Fruit fly (Drosophila melanogaster) whole organism, prepupa: ENCODE measurements around the gene CG14811.
A peak's percentile ranks its signal among the peaks of the same experiment; 100 is the strongest.

ENCODE experiments used
- Blimp-1 ChIP-seq: fragments of 200-800 bp; sonication (Bioruptor generic); optimal IDR thresholded peaks from 3 replicates; lab custom pipeline; 2017; ENCODE audit warnings: missing biosample characterization, missing genetic modification characterization, mild to moderate bottlenecking, moderate library complexity, missing genetic modification reagents
- CG10631 ChIP-seq: fragments of 200-800 bp; sonication (Bioruptor generic); optimal IDR thresholded peaks from 2 replicates; lab custom pipeline; 2016; ENCODE audit warnings: missing biosample characterization, missing genetic modification characterization
- CG10669 ChIP-seq: fragments of 200-800 bp; sonication (Bioruptor generic); optimal IDR thresholded peaks from 3 replicates; lab custom pipeline; 2018; ENCODE audit warnings: missing biosample characterization, mild to moderate bottlenecking, missing genetic modification characterization, moderate library complexity
- CG11294 ChIP-seq: fragments of 200-800 bp; sonication (Bioruptor generic); IDR thresholded peaks from 2 replicates; pipeline ENCODE4 v1.3.6; 2022; ENCODE audit warnings: missing biosample characterization, missing genetic modification characterization
- CG11762 ChIP-seq: fragments of 200-800 bp; sonication (Bioruptor generic); optimal IDR thresholded peaks from 3 replicates; lab custom pipeline; 2016; ENCODE audit warnings: missing biosample characterization, missing genetic modification characterization; ENCODE audit not compliant: insufficient read depth
- CG1621 ChIP-seq: fragments of 200-800 bp; sonication (Bioruptor generic); optimal IDR thresholded peaks from 3 replicates; lab custom pipeline; 2018; ENCODE audit warnings: missing biosample characterization, mild to moderate bottlenecking, missing genetic modification characterization
- CG16779 ChIP-seq: fragments of 200-800 bp; sonication (Bioruptor generic); optimal IDR thresholded peaks from 3 replicates; lab custom pipeline; 2017; ENCODE audit warnings: missing biosample characterization, mild to moderate bottlenecking, missing genetic modification characterization
- CG31627 ChIP-seq: fragments of 200-800 bp; sonication (Bioruptor generic); optimal IDR thresholded peaks from 3 replicates; lab custom pipeline; 2016; ENCODE audit warnings: missing biosample characterization, missing genetic modification characterization
- CG3919 ChIP-seq: fragments of 200-800 bp; sonication (Bioruptor generic); optimal IDR thresholded peaks from 3 replicates; lab custom pipeline; 2016; ENCODE audit warnings: missing biosample characterization, missing genetic modification characterization
- CG4318 ChIP-seq: fragments of 200-800 bp; sonication (Bioruptor generic); optimal IDR thresholded peaks from 3 replicates; lab custom pipeline; 2017; ENCODE audit warnings: missing biosample characterization, mild to moderate bottlenecking, missing genetic modification characterization
- CG6163 ChIP-seq: fragments of 200-800 bp; sonication (Bioruptor generic); IDR thresholded peaks from 3 replicates; pipeline ENCODE4 v1.3.6; 2022; ENCODE audit warnings: missing biosample characterization, missing genetic modification characterization
- CG6276 ChIP-seq: fragments of 200-800 bp; sonication (Bioruptor generic); optimal IDR thresholded peaks from 2 replicates; lab custom pipeline; 2017; ENCODE audit warnings: missing biosample characterization, mild to moderate bottlenecking, missing genetic modification characterization
- CG6792 ChIP-seq: fragments of 200-800 bp; sonication (Bioruptor generic); optimal IDR thresholded peaks from 3 replicates; lab custom pipeline; 2016; ENCODE audit warnings: missing biosample characterization, missing genetic modification characterization
- CG6808 ChIP-seq: fragments of 200-800 bp; sonication (Bioruptor generic); optimal IDR thresholded peaks from 3 replicates; lab custom pipeline; 2017; ENCODE audit warnings: missing biosample characterization, missing genetic modification characterization, mild to moderate bottlenecking, moderate library complexity, missing genetic modification reagents
- CG7368 ChIP-seq: fragments of 200-800 bp; sonication (Bioruptor generic); optimal IDR thresholded peaks from 3 replicates; lab custom pipeline; 2016; ENCODE audit warnings: missing biosample characterization, missing genetic modification characterization
- CG8119 ChIP-seq: fragments of 200-800 bp; sonication (Bioruptor generic); IDR thresholded peaks from 3 replicates; pipeline ENCODE4 v1.3.6; 2022; ENCODE audit warnings: missing biosample characterization, missing genetic modification characterization
- CG9139 ChIP-seq: fragments of 200-800 bp; sonication (Bioruptor generic); optimal IDR thresholded peaks from 3 replicates; lab custom pipeline; 2017; ENCODE audit warnings: missing biosample characterization, mild to moderate bottlenecking, missing genetic modification characterization
- Eip75B ChIP-seq: fragments of 200-800 bp; sonication (Bioruptor generic); optimal IDR thresholded peaks from 3 replicates; lab custom pipeline; 2016; ENCODE audit warnings: missing biosample characterization, missing genetic modification characterization
- Eip78C ChIP-seq: fragments of 200-800 bp; sonication (Bioruptor generic); peaks from one replicate; lab custom pipeline; 2016; ENCODE audit warnings: missing biosample characterization, missing genetic modification characterization
- Eip93F ChIP-seq: fragments of 200-800 bp; sonication (Bioruptor generic); optimal IDR thresholded peaks from 2 replicates; lab custom pipeline; 2016; ENCODE audit warnings: missing biosample characterization, mild to moderate bottlenecking, missing genetic modification characterization
- Ets96B ChIP-seq: fragments of 200-800 bp; optimal IDR thresholded peaks from 2 replicates; lab custom pipeline; 2019; ENCODE audit warnings: missing biosample characterization, mild to moderate bottlenecking, missing genetic modification characterization, moderate library complexity
- Gug ChIP-seq: fragments of 200-800 bp; sonication (Bioruptor generic); IDR thresholded peaks from 2 replicates; pipeline ENCODE4 v1.3.6; 2022; ENCODE audit warnings: missing biosample characterization, missing genetic modification characterization
- Hr4 ChIP-seq: fragments of 200-800 bp; sonication (Bioruptor generic); optimal IDR thresholded peaks from 3 replicates; lab custom pipeline; 2016; ENCODE audit warnings: missing biosample characterization, missing genetic modification characterization
- Met ChIP-seq: fragments of 200-800 bp; sonication (Bioruptor generic); optimal IDR thresholded peaks from 3 replicates; lab custom pipeline; 2016; ENCODE audit warnings: missing biosample characterization, missing genetic modification characterization
- OdsH ChIP-seq: fragments of 200-800 bp; sonication (Bioruptor generic); optimal IDR thresholded peaks from 3 replicates; lab custom pipeline; 2016; ENCODE audit warnings: missing biosample characterization, missing genetic modification characterization
- Sox102F ChIP-seq: fragments of 200-800 bp; sonication (Bioruptor generic); optimal IDR thresholded peaks from 2 replicates; lab custom pipeline; 2016; ENCODE audit warnings: missing biosample characterization, mild to moderate bottlenecking, missing genetic modification characterization
- Sox14 ChIP-seq: fragments of 200-800 bp; sonication (Bioruptor generic); optimal IDR thresholded peaks from 3 replicates; lab custom pipeline; 2016; ENCODE audit warnings: missing biosample characterization, missing genetic modification characterization
- Sox15 ChIP-seq: fragments of 200-800 bp; sonication (Bioruptor generic); optimal IDR thresholded peaks from 3 replicates; lab custom pipeline; 2016; ENCODE audit warnings: missing biosample characterization, missing genetic modification characterization
- cyc ChIP-seq: fragments of 200-800 bp; sonication (Bioruptor generic); optimal IDR thresholded peaks from 3 replicates; lab custom pipeline; 2016; ENCODE audit warnings: missing biosample characterization, missing genetic modification characterization
- dac ChIP-seq: fragments of 200-800 bp; sonication (Bioruptor generic); optimal IDR thresholded peaks from 2 replicates; lab custom pipeline; 2017; ENCODE audit warnings: missing biosample characterization, mild to moderate bottlenecking, missing genetic modification characterization
- dsx ChIP-seq: fragments of 200-800 bp; optimal IDR thresholded peaks from 3 replicates; lab custom pipeline; 2019; ENCODE audit warnings: missing biosample characterization, mild to moderate bottlenecking, missing genetic modification characterization, moderate library complexity; ENCODE audit not compliant: poor library complexity, severe bottlenecking
- eg ChIP-seq: fragments of 200-800 bp; sonication (Bioruptor generic); IDR thresholded peaks from 3 replicates; pipeline ENCODE4 v1.3.6; 2022; ENCODE audit warnings: missing biosample characterization, missing genetic modification characterization
- fd59A ChIP-seq: fragments of 200-800 bp; sonication (Bioruptor generic); optimal IDR thresholded peaks from 2 replicates; lab custom pipeline; 2017; ENCODE audit warnings: missing biosample characterization, mild to moderate bottlenecking, missing genetic modification characterization, missing genetic modification reagents
- fd85E ChIP-seq: fragments of 200-800 bp; sonication (Bioruptor generic); optimal IDR thresholded peaks from 3 replicates; lab custom pipeline; 2016; ENCODE audit warnings: missing biosample characterization, missing genetic modification characterization
- fkh ChIP-seq: fragments of 200-800 bp; sonication (Bioruptor generic); optimal IDR thresholded peaks from 3 replicates; lab custom pipeline; 2017; ENCODE audit warnings: missing biosample characterization, mild to moderate bottlenecking, missing genetic modification characterization, moderate library complexity
- lz ChIP-seq: fragments of 200-800 bp; sonication (Bioruptor generic); optimal IDR thresholded peaks from 3 replicates; lab custom pipeline; 2016; ENCODE audit warnings: missing biosample characterization, missing genetic modification characterization
- ss ChIP-seq, 2 experiments: fragments of 200-800 bp; sonication (Bioruptor generic); optimal IDR thresholded peaks; 2 replicates in 1 of 2; 3 replicates in 1 of 2; lab custom pipeline; 2017 to 2018; ENCODE audit warnings: mild to moderate bottlenecking in 2 of 2, missing biosample characterization in 2 of 2, missing genetic modification characterization in 2 of 2, moderate library complexity in 1 of 2
- svp ChIP-seq: fragments of 200-800 bp; sonication (Bioruptor generic); peaks from one replicate; lab custom pipeline; 2016; ENCODE audit warnings: missing biosample characterization, missing genetic modification characterization
- topi ChIP-seq: fragments of 200-800 bp; sonication (Bioruptor generic); optimal IDR thresholded peaks from 3 replicates; lab custom pipeline; 2016; ENCODE audit warnings: missing biosample characterization, missing genetic modification characterization

The CG14811 gene

dm6 chrX:1824610-1824948 is 2.4 kb upstream of the CG14811 start (continued):
- TF ChIP-seq CG9139 (GFP tag; lab: Kevin White, UChicago): peak; percentile 53
- TF ChIP-seq fd85E (GFP tag; lab: Kevin White, UChicago): peak; percentile 58
- no peak for TF ChIP-seq fkh (GFP tag; lab: Kevin White, UChicago)
- peak; percentile 81 for TF ChIP-seq Met (GFP tag; lab: Kevin White, UChicago)
- TF ChIP-seq CG31627 (GFP tag; lab: Kevin White, UChicago): peak; percentile 81
- peak; percentile 95 for TF ChIP-seq Sox14 (GFP tag; lab: Kevin White, UChicago)
- peak; percentile 66 to 76 for TF ChIP-seq ss (GFP tag; optimal IDR thresholded peaks at IDR 0.05; lab: Kevin White, UChicago)
- TF ChIP-seq fd59A (GFP tag; lab: Kevin White, UChicago): peak; percentile 63
- peak; percentile 69 for TF ChIP-seq CG7368 (GFP tag; lab: Kevin White, UChicago)
- TF ChIP-seq CG6276 (GFP tag; lab: Kevin White, UChicago): peak; percentile 22
- peak; percentile 51 for TF ChIP-seq Hr4 (GFP tag; lab: Kevin White, UChicago)
- peak; percentile 70 for TF ChIP-seq Sox15 (GFP tag; lab: Kevin White, UChicago)
- TF ChIP-seq topi (GFP tag; lab: Kevin White, UChicago): peak; percentile 84
- TF ChIP-seq Ets96B (tag; lab: Kevin White, UChicago): peak; percentile 65
- TF ChIP-seq CG6792 (GFP tag; lab: Kevin White, UChicago): peak; percentile 81
- TF ChIP-seq svp (GFP tag; lab: Kevin White, UChicago): peak; percentile 98
- peak; percentile 38 for TF ChIP-seq CG11762
- TF ChIP-seq CG1621 (tag; lab: Kevin White, UChicago): peak; percentile 51
- TF ChIP-seq CG3919: peak; percentile 76
- peak; percentile 93 for TF ChIP-seq Eip78C (GFP tag; lab: Kevin White, UChicago)
- peak; percentile 84 for TF ChIP-seq cyc (GFP tag; lab: Kevin White, UChicago)
- peak; percentile 57 for TF ChIP-seq dsx (GFP tag; lab: Kevin White, UChicago)
- peak; percentile 49; the same call in 1 of the 2 replicates for TF ChIP-seq CG11294 (GFP tag; lab: Robert Waterston, UW)
- TF ChIP-seq CG16779 (tag; lab: Kevin White, UChicago): peak; percentile 48
- peak; percentile 80 for TF ChIP-seq lz (GFP tag; lab: Kevin White, UChicago)
- peak; percentile 67 for TF ChIP-seq CG10669 (GFP tag; lab: Kevin White, UChicago)
- TF ChIP-seq Sox102F (GFP tag; lab: Kevin White, UChicago): peak; percentile 69
- peak; percentile 66 for TF ChIP-seq CG6163 (GFP tag; lab: Robert Waterston, UW)
- peak; percentile 43 for TF ChIP-seq Blimp-1 (GFP tag; lab: Kevin White, UChicago)
- TF ChIP-seq CG6808 (GFP tag; lab: Kevin White, UChicago): peak; percentile 71
- TF ChIP-seq Gug (GFP tag; lab: Robert Waterston, UW): peak; percentile 60
- TF ChIP-seq CG4318 (GFP tag; lab: Kevin White, UChicago): peak; percentile 30
- peak; percentile 76 for TF ChIP-seq Eip75B
- no peak for TF ChIP-seq dac (GFP tag; lab: Kevin White, UChicago)
- TF ChIP-seq eg: peak; percentile 47; the same call in 2 of the 3 replicates
- peak; percentile 62; the same call in 2 of the 3 replicates for TF ChIP-seq CG8119 (GFP tag; lab: Robert Waterston, UW)

- TF ChIP-seq topi (GFP tag; lab: Kevin White, UChicago): no peak
- TF ChIP-seq Eip93F (GFP tag; lab: Kevin White, UChicago): peak; percentile 75
These were observed 1.9 kb upstream of the CG14811 start for dm6 chrX:1823883-1824609.

dm6 chrX:1821039-1821438 is 1.1 kb downstream of the CG14811 start:
- TF ChIP-seq dsx (GFP tag; lab: Kevin White, UChicago) (no peak), CG10631 (GFP tag; lab: Kevin White, UChicago) (no peak), OdsH (GFP tag; lab: Kevin White, UChicago) (no peak), Met (GFP tag; lab: Kevin White, UChicago) (no peak), topi (GFP tag; lab: Kevin White, UChicago) (no peak), CG6163 (GFP tag; lab: Robert Waterston, UW) (no peak), Eip78C (GFP tag; lab: Kevin White, UChicago) (no peak), Gug (GFP tag; lab: Robert Waterston, UW) (no peak), CG10669 (GFP tag; lab: Kevin White, UChicago) (no peak)
